Fruit fly (Drosophila melanogaster) whole organism, adult: ENCODE data around the gene vanin-like.
A peak's percentile ranks its signal among the peaks of the same experiment; 100 is the strongest.

Experiments
- CG11617 ChIP-seq: fragments of 200-800 bp; sonication (Bioruptor generic); optimal IDR thresholded peaks from 2 replicates; lab custom pipeline; 2017; ENCODE audit warnings: mild to moderate bottlenecking, missing biosample characterization, missing genetic modification reagents, missing genetic modification characterization
- CG12768 ChIP-seq: fragments of 200-800 bp; sonication (Bioruptor generic); optimal IDR thresholded peaks from 2 replicates; lab custom pipeline; 2017; ENCODE audit warnings: missing biosample characterization, missing genetic modification characterization, mild to moderate bottlenecking, moderate library complexity, missing genetic modification reagents
- CG14711 ChIP-seq: fragments of 200-800 bp; sonication (Bioruptor generic); optimal IDR thresholded peaks from 2 replicates; lab custom pipeline; 2018; ENCODE audit warnings: missing biosample characterization, mild to moderate bottlenecking, missing genetic modification characterization, moderate library complexity
- CG1620 ChIP-seq: fragments of 200-800 bp; sonication (Bioruptor generic); optimal IDR thresholded peaks from 2 replicates; lab custom pipeline; 2016; ENCODE audit warnings: missing biosample characterization, missing genetic modification characterization
- CG33017 ChIP-seq: fragments of 200-800 bp; sonication (Bioruptor generic); optimal IDR thresholded peaks from 2 replicates; lab custom pipeline; 2018; ENCODE audit warnings: missing biosample characterization, mild to moderate bottlenecking, missing genetic modification characterization, moderate library complexity
- CG5204 ChIP-seq: fragments of 200-800 bp; sonication (Bioruptor generic); optimal IDR thresholded peaks from 2 replicates; lab custom pipeline; 2016; ENCODE audit warnings: missing biosample characterization, missing genetic modification characterization
- CG7045 ChIP-seq: fragments of 200-800 bp; sonication (Bioruptor generic); optimal IDR thresholded peaks from 2 replicates; lab custom pipeline; 2017; ENCODE audit warnings: missing biosample characterization, mild to moderate bottlenecking, missing genetic modification characterization
- CG7101 ChIP-seq: fragments of 200-800 bp; sonication (Bioruptor generic); optimal IDR thresholded peaks from 2 replicates; lab custom pipeline; 2018; ENCODE audit warnings: missing biosample characterization, mild to moderate bottlenecking, missing genetic modification characterization, moderate library complexity
- Clk ChIP-seq: fragments of 200-800 bp; sonication (Bioruptor generic); optimal IDR thresholded peaks from 2 replicates; lab custom pipeline; 2017; ENCODE audit warnings: missing biosample characterization, missing genetic modification characterization
- Crg-1 ChIP-seq: fragments of 200-800 bp; sonication (Bioruptor generic); optimal IDR thresholded peaks from 2 replicates; lab custom pipeline; 2016; ENCODE audit warnings: missing biosample characterization, missing genetic modification characterization
- Hr96 ChIP-seq: fragments of 200-800 bp; sonication (Bioruptor generic); optimal IDR thresholded peaks from 2 replicates; lab custom pipeline; 2016; ENCODE audit warnings: missing biosample characterization, missing genetic modification characterization
- Mnt ChIP-seq: fragments of 200-800 bp; sonication (Bioruptor generic); optimal IDR thresholded peaks from 2 replicates; lab custom pipeline; 2016; ENCODE audit warnings: missing biosample characterization, mild to moderate bottlenecking, missing genetic modification characterization
- bab1 ChIP-seq: fragments of 200-800 bp; sonication (Bioruptor generic); optimal IDR thresholded peaks from 3 replicates; lab custom pipeline; 2019; ENCODE audit warnings: missing biosample characterization, mild to moderate bottlenecking, missing genetic modification characterization, moderate library complexity
- cic ChIP-seq: fragments of 200-800 bp; sonication (Bioruptor generic); optimal IDR thresholded peaks from 2 replicates; lab custom pipeline; 2017; ENCODE audit warnings: missing biosample characterization, mild to moderate bottlenecking, missing genetic modification characterization, moderate library complexity
- cnc ChIP-seq, 2 experiments: fragments of >200 bp; optimal IDR thresholded peaks; 2 replicates each; lab custom pipeline; 2017
- kay ChIP-seq: fragments of 200-800 bp; sonication (Bioruptor generic); peaks from one replicate; lab custom pipeline; 2016; ENCODE audit warnings: missing biosample characterization, missing genetic modification characterization, borderline replicate concordance
- ovo ChIP-seq: fragments of 200-800 bp; sonication (Bioruptor generic); optimal IDR thresholded peaks from 2 replicates; lab custom pipeline; 2016; ENCODE audit warnings: missing biosample characterization, missing genetic modification characterization
- pad ChIP-seq: fragments of 200-800 bp; sonication (Bioruptor generic); optimal IDR thresholded peaks from 3 replicates; lab custom pipeline; 2017; ENCODE audit warnings: missing biosample characterization, missing genetic modification characterization, mild to moderate bottlenecking, moderate library complexity, missing genetic modification reagents
- tj ChIP-seq: fragments of 200-800 bp; sonication (Bioruptor generic); optimal IDR thresholded peaks from 3 replicates; lab custom pipeline; 2017; ENCODE audit warnings: missing biosample characterization, mild to moderate bottlenecking, missing genetic modification characterization, moderate library complexity
- toe ChIP-seq: fragments of 200-800 bp; sonication (Bioruptor generic); optimal IDR thresholded peaks from 2 replicates; lab custom pipeline; 2016; ENCODE audit warnings: missing biosample characterization, missing genetic modification characterization

Gene vanin-like

DNA sequence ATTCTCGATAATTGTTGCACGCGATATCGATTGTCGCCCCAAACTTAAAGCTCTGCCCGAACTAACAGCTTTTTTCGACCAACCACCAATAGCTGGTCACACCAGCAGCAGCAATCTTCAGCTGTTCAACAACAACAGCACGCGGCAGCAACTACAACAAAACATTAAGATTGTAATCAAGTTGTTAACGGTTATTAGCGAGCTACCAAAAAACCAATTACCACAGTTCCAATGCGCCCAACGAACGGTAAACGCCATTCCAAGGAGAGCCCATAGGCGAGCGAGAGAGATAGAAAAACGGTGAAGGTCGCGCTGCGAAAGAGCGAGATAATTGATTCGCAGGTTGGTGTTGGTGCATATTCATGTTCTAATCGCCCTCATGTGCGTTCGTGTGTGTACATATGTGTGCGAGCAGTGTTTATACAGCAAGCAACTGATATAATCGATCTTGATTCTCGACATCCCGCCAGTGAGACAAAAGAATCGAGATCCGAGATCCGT lies 17.5 kb upstream of the vanin-like start, which contains the start of gene Efr:
Gene Efr (plus strand): TSS at position 113 of the 501 bp plus-strand sequence.
- TF ChIP-seq ovo (GFP tag; lab: Kevin White, UChicago): peak; percentile 85
- no peak for TF ChIP-seq CG11617 (GFP tag; lab: Kevin White, UChicago)
- TF ChIP-seq bab1 (GFP tag; lab: Kevin White, UChicago): peak; percentile 70
- peak; percentile 10 for TF ChIP-seq CG14711
- no peak for TF ChIP-seq CG5204 (GFP tag; lab: Kevin White, UChicago)
- peak; percentile 64 for TF ChIP-seq cic
- TF ChIP-seq kay (GFP tag; lab: Kevin White, UChicago): no peak
- TF ChIP-seq Mnt: peak; percentile 76
- peak; percentile 73 for TF ChIP-seq pad (GFP tag; lab: Kevin White, UChicago)

DNA sequence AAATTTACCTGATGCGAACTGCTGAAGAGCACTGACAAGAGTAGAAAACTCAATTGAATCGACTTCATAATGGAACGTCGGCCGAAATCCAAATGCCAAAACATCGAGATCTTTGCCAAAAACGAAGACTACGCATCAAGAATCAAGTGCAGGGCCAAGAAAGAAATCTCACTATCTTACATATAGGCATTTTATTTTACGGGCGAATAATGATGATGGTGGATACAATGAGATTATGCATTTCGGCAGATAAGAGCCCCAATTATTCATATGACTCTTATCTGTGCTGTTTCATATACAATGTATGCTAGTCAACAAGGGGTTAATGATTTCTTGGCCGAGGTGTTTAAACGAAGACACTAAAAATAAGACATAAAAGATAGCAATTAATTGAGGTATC lies 16.9 kb upstream of the vanin-like start, which contains the start of gene Btnd:
Gene Btnd (minus strand): TSS at position 101 of the 400 bp plus-strand sequence.
- TF ChIP-seq kay (GFP tag; lab: Kevin White, UChicago): no peak
- TF ChIP-seq CG11617 (GFP tag; lab: Kevin White, UChicago): no peak
- no peak for TF ChIP-seq CG12768 (GFP tag; lab: Kevin White, UChicago)
- no peak for TF ChIP-seq pad (GFP tag; lab: Kevin White, UChicago)
- no peak for TF ChIP-seq cnc (optimal IDR thresholded peaks at IDR 0.05; lab: Kevin White, UChicago)
- no peak for TF ChIP-seq CG1620 (GFP tag; lab: Kevin White, UChicago)
- no peak for TF ChIP-seq cic
- TF ChIP-seq CG7045 (GFP tag; lab: Kevin White, UChicago): no peak
- no peak for TF ChIP-seq Hr96 (GFP tag; lab: Kevin White, UChicago)
- TF ChIP-seq tj (GFP tag; lab: Kevin White, UChicago): no peak
- TF ChIP-seq Clk (GFP tag; lab: Kevin White, UChicago): no peak
- TF ChIP-seq bab1 (GFP tag; lab: Kevin White, UChicago): no peak
- no peak for TF ChIP-seq CG7101
- TF ChIP-seq Mnt: no peak
- TF ChIP-seq CG14711: no peak
- no peak for TF ChIP-seq ovo (GFP tag; lab: Kevin White, UChicago)
- TF ChIP-seq CG33017: no peak
- no peak for TF ChIP-seq toe (GFP tag; lab: Kevin White, UChicago)
- no peak for TF ChIP-seq Crg-1

DNA sequence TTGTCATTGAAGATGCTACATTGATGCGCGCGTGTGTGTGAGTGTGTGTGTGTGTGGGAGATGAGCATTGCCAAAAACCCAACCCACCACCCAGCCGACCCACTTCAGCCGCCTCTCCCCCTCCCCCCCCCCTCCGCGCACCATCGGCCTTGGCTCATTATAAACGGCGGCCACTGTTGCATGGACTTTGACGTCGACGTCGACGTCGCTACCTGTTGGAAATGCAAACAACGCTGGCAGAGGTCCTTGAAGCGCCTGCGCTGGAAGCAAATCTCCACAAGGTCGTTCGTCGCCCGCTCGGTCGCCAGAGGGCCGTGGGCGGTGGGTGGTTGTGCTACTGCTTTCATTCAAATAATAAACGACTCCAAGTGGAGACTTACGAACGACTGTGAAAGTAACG lies 14.3 kb upstream of the vanin-like start:
- TF ChIP-seq Mnt (no peak), cnc (optimal IDR thresholded peaks at IDR 0.05; lab: Kevin White, UChicago) (no peak), kay (GFP tag; lab: Kevin White, UChicago) (no peak), CG14711 (no peak), ovo (GFP tag; lab: Kevin White, UChicago) (no peak), CG33017 (no peak), bab1 (GFP tag; lab: Kevin White, UChicago) (no peak), CG1620 (GFP tag; lab: Kevin White, UChicago) (no peak)

DNA sequence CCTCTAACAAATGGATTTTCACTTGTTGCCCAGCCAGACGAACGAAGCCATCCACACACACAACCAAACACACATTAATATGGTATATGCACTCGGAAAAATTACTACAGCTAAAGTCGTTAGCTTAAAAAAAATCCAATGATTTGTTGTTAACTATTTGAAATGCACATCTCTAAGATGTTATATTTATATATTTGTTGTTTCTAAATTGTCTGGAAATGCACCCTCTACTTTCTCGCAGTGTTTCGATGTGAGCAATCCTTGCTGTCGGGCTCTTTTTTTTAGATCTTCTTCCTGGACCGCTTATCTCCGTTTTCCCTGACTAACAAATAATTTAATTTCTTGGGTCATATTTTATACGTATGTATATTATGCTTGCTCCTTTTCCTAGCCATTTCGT lies 2.7 kb upstream of the vanin-like start:
- TF ChIP-seq cic: no peak
- no peak for TF ChIP-seq Crg-1
- no peak for TF ChIP-seq pad (GFP tag; lab: Kevin White, UChicago)
- TF ChIP-seq kay (GFP tag; lab: Kevin White, UChicago): no peak
- TF ChIP-seq Hr96 (GFP tag; lab: Kevin White, UChicago): no peak
- TF ChIP-seq toe (GFP tag; lab: Kevin White, UChicago): no peak
- TF ChIP-seq Mnt: no peak
- no peak for TF ChIP-seq CG1620 (GFP tag; lab: Kevin White, UChicago)
- no peak for TF ChIP-seq CG11617 (GFP tag; lab: Kevin White, UChicago)
- TF ChIP-seq bab1 (GFP tag; lab: Kevin White, UChicago): no peak
- TF ChIP-seq cnc (optimal IDR thresholded peaks at IDR 0.05; lab: Kevin White, UChicago): no peak
- no peak for TF ChIP-seq CG7101
- TF ChIP-seq ovo (GFP tag; lab: Kevin White, UChicago): no peak
- no peak for TF ChIP-seq CG14711
- no peak for TF ChIP-seq tj (GFP tag; lab: Kevin White, UChicago)
- TF ChIP-seq CG12768 (GFP tag; lab: Kevin White, UChicago): no peak

DNA sequence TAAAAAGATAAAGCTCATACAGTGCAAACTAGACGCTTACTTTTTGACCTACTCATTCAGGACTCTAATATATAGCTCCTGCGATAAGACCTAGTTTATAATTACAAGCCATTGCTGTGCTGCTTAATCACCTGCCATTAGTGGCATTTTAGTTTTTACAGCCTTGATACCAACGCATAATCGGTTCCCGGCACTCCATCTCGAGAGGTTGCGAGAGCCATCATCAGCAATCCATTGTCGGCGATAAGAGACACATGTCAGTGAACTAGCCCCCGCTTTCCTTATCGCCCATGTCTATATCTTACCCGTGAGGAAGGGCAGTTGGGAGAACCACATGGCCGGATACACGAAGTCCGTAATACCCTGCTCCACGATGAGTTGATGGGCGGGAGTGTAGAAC lies 900 bp downstream of the vanin-like start:
- TF ChIP-seq kay (GFP tag; lab: Kevin White, UChicago): no peak
- TF ChIP-seq bab1 (GFP tag; lab: Kevin White, UChicago): no peak
- no peak for TF ChIP-seq CG7045 (GFP tag; lab: Kevin White, UChicago)
- TF ChIP-seq Crg-1: no peak
- TF ChIP-seq CG1620 (GFP tag; lab: Kevin White, UChicago): no peak
- no peak for TF ChIP-seq Clk (GFP tag; lab: Kevin White, UChicago)
- no peak for TF ChIP-seq CG33017
- TF ChIP-seq cic: no peak
- no peak for TF ChIP-seq CG12768 (GFP tag; lab: Kevin White, UChicago)
- TF ChIP-seq toe (GFP tag; lab: Kevin White, UChicago): no peak
- no peak for TF ChIP-seq tj (GFP tag; lab: Kevin White, UChicago)
- no peak for TF ChIP-seq CG5204 (GFP tag; lab: Kevin White, UChicago)
- TF ChIP-seq CG7101: no peak
- no peak for TF ChIP-seq ovo (GFP tag; lab: Kevin White, UChicago)
- no peak for TF ChIP-seq CG11617 (GFP tag; lab: Kevin White, UChicago)
- no peak for TF ChIP-seq pad (GFP tag; lab: Kevin White, UChicago)
- TF ChIP-seq Mnt: no peak
- TF ChIP-seq CG14711: no peak
- TF ChIP-seq Hr96 (GFP tag; lab: Kevin White, UChicago): no peak
- no peak for TF ChIP-seq cnc (optimal IDR thresholded peaks at IDR 0.05; lab: Kevin White, UChicago)

DNA sequence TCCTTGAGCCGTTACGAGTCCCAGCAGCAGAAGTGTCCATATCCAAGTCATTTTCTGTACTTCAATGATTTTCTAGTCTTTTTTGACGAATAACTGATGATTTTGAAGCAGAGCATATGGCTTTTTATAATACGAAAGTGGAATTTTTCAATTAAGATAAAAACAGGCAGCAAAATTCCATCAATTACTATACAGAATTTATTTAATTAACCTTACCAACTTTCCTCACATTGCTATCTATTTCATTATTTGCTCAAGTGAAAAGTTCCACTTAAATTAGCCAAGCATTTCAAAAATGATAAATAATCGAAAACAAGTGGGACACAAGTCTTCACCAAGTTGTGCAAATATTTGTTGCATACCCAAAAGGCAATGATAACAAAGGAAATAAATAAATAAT lies 2.6 kb downstream of the vanin-like start, which contains the start of gene CG43090:
Gene CG43090 (minus strand): TSS at position 101 of the 400 bp plus-strand sequence.
- TF ChIP-seq CG7045 (GFP tag; lab: Kevin White, UChicago): no peak
- TF ChIP-seq kay (GFP tag; lab: Kevin White, UChicago): no peak
- TF ChIP-seq toe (GFP tag; lab: Kevin White, UChicago): no peak
- no peak for TF ChIP-seq Crg-1
- TF ChIP-seq CG33017: no peak
- TF ChIP-seq CG7101: no peak
- no peak for TF ChIP-seq Hr96 (GFP tag; lab: Kevin White, UChicago)
- TF ChIP-seq ovo (GFP tag; lab: Kevin White, UChicago): no peak
- TF ChIP-seq pad (GFP tag; lab: Kevin White, UChicago): no peak
- no peak for TF ChIP-seq Clk (GFP tag; lab: Kevin White, UChicago)
- TF ChIP-seq CG14711: no peak
- no peak for TF ChIP-seq CG1620 (GFP tag; lab: Kevin White, UChicago)
- TF ChIP-seq CG12768 (GFP tag; lab: Kevin White, UChicago): no peak
- TF ChIP-seq Mnt: no peak
- no peak for TF ChIP-seq bab1 (GFP tag; lab: Kevin White, UChicago)
- no peak for TF ChIP-seq CG5204 (GFP tag; lab: Kevin White, UChicago)
- TF ChIP-seq tj (GFP tag; lab: Kevin White, UChicago): no peak
- no peak for TF ChIP-seq cic
- no peak for TF ChIP-seq CG11617 (GFP tag; lab: Kevin White, UChicago)
- TF ChIP-seq cnc (optimal IDR thresholded peaks at IDR 0.05; lab: Kevin White, UChicago): no peak
